Worm (Caenorhabditis elegans) whole organism, young adult: Measurements from ENCODE around the gene T19D12.6.

Source experiments
- C06A6.2 ChIP-seq: fragments of 200-800 bp; sonication (Bioruptor generic); conservative IDR thresholded peaks from 2 replicates; pipeline ENCODE4 v1.3.6; 2022; ENCODE audit warnings: missing genetic modification characterization, missing compliant biosample characterization
- D2030.7 ChIP-seq: fragments of 200-800 bp; sonication (Bioruptor generic); IDR thresholded peaks from 2 replicates; pipeline ENCODE4 v1.3.6; 2022; ENCODE audit warnings: missing genetic modification reagents, missing genetic modification characterization, missing compliant biosample characterization
- F23B12.7 ChIP-seq: sonication (generic microtip); optimal IDR thresholded peaks from 2 replicates; lab custom pipeline; 2017; ENCODE audit warnings: missing genetic modification characterization, mild to moderate bottlenecking, missing compliant biosample characterization, antibody characterized with exemption, moderate library complexity; ENCODE audit not compliant: insufficient read depth
- F33H1.4 ChIP-seq: fragments of 200-800 bp; sonication (Bioruptor generic); IDR thresholded peaks from 2 replicates; pipeline ENCODE4 v1.3.6; 2022; ENCODE audit warnings: missing genetic modification reagents, missing genetic modification characterization, missing compliant biosample characterization
- F57C9.4 ChIP-seq: sonication (generic microtip); optimal IDR thresholded peaks from 2 replicates; lab custom pipeline; 2017; ENCODE audit warnings: mild to moderate bottlenecking, missing genetic modification characterization, missing compliant biosample characterization
- K11D2.4 ChIP-seq: fragments of 200-800 bp; sonication (Bioruptor generic); IDR thresholded peaks from 2 replicates; pipeline ENCODE4 v1.3.6; 2022; ENCODE audit warnings: missing genetic modification reagents, missing genetic modification characterization, missing compliant biosample characterization
- K12H6.12 ChIP-seq: fragments of 200-800 bp; sonication (Bioruptor generic); optimal IDR thresholded peaks from 2 replicates; lab custom pipeline; 2018; ENCODE audit warnings: mild to moderate bottlenecking, missing genetic modification characterization, missing compliant biosample characterization
- T07F8.4 ChIP-seq: sonication (generic microtip); optimal IDR thresholded peaks from 2 replicates; lab custom pipeline; 2016; ENCODE audit warnings: mild to moderate bottlenecking, missing genetic modification characterization, moderate library complexity, missing compliant biosample characterization
- T26A5.8 ChIP-seq: sonication (generic microtip); optimal IDR thresholded peaks from 2 replicates; lab custom pipeline; 2016; ENCODE audit warnings: missing genetic modification characterization, missing compliant biosample characterization
- Y79H2A.3 ChIP-seq: fragments of 200-800 bp; sonication (Bioruptor generic); conservative IDR thresholded peaks from 2 replicates; pipeline ENCODE4 v1.3.6; 2022; ENCODE audit warnings: missing genetic modification reagents, missing genetic modification characterization, missing compliant biosample characterization
- Y95B8A.8 ChIP-seq: fragments of 200-800 bp; sonication (Bioruptor generic); IDR thresholded peaks from 2 replicates; pipeline ENCODE4 v1.3.6; 2022; ENCODE audit warnings: missing genetic modification reagents, missing genetic modification characterization, missing compliant biosample characterization
- ama-1 ChIP-seq, 3 experiments: fragments of 150-350 bp in 1 of 3; sonication (generic microtip) in 2 of 3; optimal IDR thresholded peaks; 2 replicates each; lab custom pipeline; 2014 to 2018; ENCODE audit warnings: missing biosample characterization in 2 of 3, missing genetic modification characterization in 2 of 3, missing genetic modification reagents in 2 of 3
- athp-1 ChIP-seq: sonication (generic microtip); optimal IDR thresholded peaks from 2 replicates; lab custom pipeline; 2017; ENCODE audit warnings: mild to moderate bottlenecking, missing genetic modification characterization, missing compliant biosample characterization
- attf-3 ChIP-seq: fragments of 200-800 bp; sonication (Bioruptor generic); conservative IDR thresholded peaks from 2 replicates; pipeline ENCODE4 v1.3.6; 2022; ENCODE audit warnings: missing genetic modification reagents, missing genetic modification characterization, missing compliant biosample characterization
- attf-5 ChIP-seq: fragments of 200-800 bp; sonication (Bioruptor generic); optimal IDR thresholded peaks from 2 replicates; lab custom pipeline; 2018; ENCODE audit warnings: mild to moderate bottlenecking, missing genetic modification characterization, missing compliant biosample characterization
- bed-1 ChIP-seq: fragments of 200-800 bp; sonication (Bioruptor generic); IDR thresholded peaks from 2 replicates; pipeline ENCODE4 v1.3.6; 2022; ENCODE audit warnings: missing genetic modification reagents, missing genetic modification characterization, missing compliant biosample characterization
- ceh-100 ChIP-seq: fragments of 200-800 bp; sonication (Bioruptor generic); IDR thresholded peaks from 2 replicates; pipeline ENCODE4 v1.3.6; 2022; ENCODE audit warnings: missing genetic modification reagents, missing genetic modification characterization, missing compliant biosample characterization
- ceh-27 ChIP-seq: fragments of 200-800 bp; sonication (Bioruptor generic); optimal IDR thresholded peaks from 2 replicates; lab custom pipeline; 2018; ENCODE audit warnings: mild to moderate bottlenecking, missing genetic modification characterization, moderate library complexity, missing compliant biosample characterization
- ceh-79 ChIP-seq: sonication (generic microtip); optimal IDR thresholded peaks from 2 replicates; lab custom pipeline; 2017; ENCODE audit warnings: mild to moderate bottlenecking, missing genetic modification characterization, missing compliant biosample characterization
- dpff-1 ChIP-seq: sonication (generic microtip); optimal IDR thresholded peaks from 2 replicates; lab custom pipeline; 2017; ENCODE audit warnings: mild to moderate bottlenecking, missing genetic modification characterization, missing compliant biosample characterization
- efl-1 ChIP-seq: fragments of 150-350 bp; optimal IDR thresholded peaks from 2 replicates; lab custom pipeline; 2014; ENCODE audit warnings: missing biosample characterization, missing genetic modification reagents, missing genetic modification characterization
- egrh-3 ChIP-seq: fragments of 200-800 bp; sonication (Bioruptor generic); IDR thresholded peaks from 2 replicates; pipeline ENCODE4 v1.3.6; 2022; ENCODE audit warnings: missing genetic modification reagents, missing genetic modification characterization, missing compliant biosample characterization
- him-1 ChIP-seq: sonication (generic microtip); optimal IDR thresholded peaks from 2 replicates; lab custom pipeline; 2016; ENCODE audit warnings: missing genotype, missing genetic modification reagents, missing genetic modification characterization, missing compliant biosample characterization
- hlh-26 ChIP-seq: fragments of 200-800 bp; sonication (Bioruptor generic); conservative IDR thresholded peaks from 2 replicates; pipeline ENCODE4 v1.3.6; 2022; ENCODE audit warnings: missing genetic modification reagents, missing genetic modification characterization, missing compliant biosample characterization
- hmg-20 ChIP-seq: fragments of 200-800 bp; sonication (Bioruptor generic); IDR thresholded peaks from 2 replicates; pipeline ENCODE4 v1.3.6; 2022; ENCODE audit warnings: missing genetic modification reagents, missing genetic modification characterization, missing compliant biosample characterization
- lag-1 ChIP-seq: fragments of 200-800 bp; sonication (Bioruptor generic); IDR thresholded peaks from 2 replicates; pipeline ENCODE4 v1.3.6; 2022; ENCODE audit warnings: missing genetic modification reagents, missing genetic modification characterization, missing compliant biosample characterization
- lin-26 ChIP-seq: fragments of 200-800 bp; sonication (Bioruptor generic); IDR thresholded peaks from 2 replicates; pipeline ENCODE4 v1.3.6; 2022; ENCODE audit warnings: missing genetic modification reagents, missing genetic modification characterization, missing compliant biosample characterization
- lir-1 ChIP-seq: fragments of 200-800 bp; sonication (Bioruptor generic); conservative IDR thresholded peaks from 2 replicates; pipeline ENCODE4 v1.3.6; 2022; ENCODE audit warnings: missing genetic modification reagents, missing genetic modification characterization, missing compliant biosample characterization
- lsl-1 ChIP-seq: fragments of 200-800 bp; sonication (Bioruptor generic); optimal IDR thresholded peaks from 2 replicates; lab custom pipeline; 2018; ENCODE audit warnings: mild to moderate bottlenecking, missing genetic modification characterization, moderate library complexity, missing compliant biosample characterization
- lsy-27 ChIP-seq: sonication (generic microtip); optimal IDR thresholded peaks from 2 replicates; lab custom pipeline; 2017; ENCODE audit warnings: missing genetic modification characterization, mild to moderate bottlenecking, missing compliant biosample characterization, antibody characterized with exemption, missing genotype, borderline replicate concordance; ENCODE audit not compliant: insufficient read depth
- madf-6 ChIP-seq: fragments of 200-800 bp; sonication (Bioruptor generic); IDR thresholded peaks from 2 replicates; pipeline ENCODE4 v1.3.6; 2022; ENCODE audit warnings: missing genetic modification reagents, missing genetic modification characterization, missing compliant biosample characterization
- madf-8 ChIP-seq: fragments of 200-800 bp; sonication (Bioruptor generic); conservative IDR thresholded peaks from 2 replicates; pipeline ENCODE4 v1.3.6; 2022; ENCODE audit warnings: missing genetic modification reagents, missing genetic modification characterization, missing compliant biosample characterization
- mcd-1 ChIP-seq: fragments of 200-800 bp; sonication (Bioruptor generic); IDR thresholded peaks from 2 replicates; pipeline ENCODE4 v1.3.6; 2022; ENCODE audit warnings: missing genetic modification reagents, missing genetic modification characterization, missing compliant biosample characterization
- mxl-1 ChIP-seq: sonication (generic microtip); optimal IDR thresholded peaks from 2 replicates; lab custom pipeline; 2016; ENCODE audit warnings: missing genetic modification characterization, missing compliant biosample characterization
- nfya-2 ChIP-seq: fragments of 200-800 bp; sonication (Bioruptor generic); IDR thresholded peaks from 2 replicates; pipeline ENCODE4 v1.3.6; 2022; ENCODE audit warnings: missing genetic modification reagents, missing genetic modification characterization, missing compliant biosample characterization
- nhr-120 ChIP-seq: fragments of 200-800 bp; sonication (Bioruptor generic); IDR thresholded peaks from 2 replicates; pipeline ENCODE4 v1.3.6; 2022; ENCODE audit warnings: missing genetic modification characterization, missing compliant biosample characterization
- nhr-179 ChIP-seq: sonication (generic microtip); optimal IDR thresholded peaks from 2 replicates; lab custom pipeline; 2016; ENCODE audit warnings: mild to moderate bottlenecking, missing genetic modification characterization, missing compliant biosample characterization
- pbrm-1 ChIP-seq: fragments of 200-800 bp; sonication (Bioruptor generic); IDR thresholded peaks from 2 replicates; pipeline ENCODE4 v1.3.6; 2022; ENCODE audit warnings: missing genetic modification reagents, missing genetic modification characterization, missing compliant biosample characterization
- rcor-1 ChIP-seq: fragments of 200-800 bp; sonication (Bioruptor generic); IDR thresholded peaks from 2 replicates; pipeline ENCODE4 v1.3.6; 2022; ENCODE audit warnings: missing genetic modification reagents, missing genetic modification characterization, missing compliant biosample characterization
- sea-2 ChIP-seq: fragments of 200-800 bp; sonication (Bioruptor generic); IDR thresholded peaks from 2 replicates; pipeline ENCODE4 v1.3.6; 2022; ENCODE audit warnings: missing genetic modification characterization, missing compliant biosample characterization
- snpc-1.1 ChIP-seq: sonication (generic microtip); optimal IDR thresholded peaks from 2 replicates; lab custom pipeline; 2017; ENCODE audit warnings: missing genetic modification characterization, mild to moderate bottlenecking, missing compliant biosample characterization, antibody characterized with exemption, moderate library complexity, missing genotype, missing genetic modification reagents; ENCODE audit not compliant: insufficient read depth
- snpc-4 ChIP-seq, 5 experiments: fragments of 150-350 bp in 1 of 5; sonication (generic microtip) in 4 of 5; optimal IDR thresholded peaks; 2 replicates each; lab custom pipeline; 2014 to 2018; ENCODE audit warnings: missing genetic modification characterization in 5 of 5, missing biosample characterization in 3 of 5, antibody characterized with exemption in 2 of 5, mild to moderate bottlenecking in 2 of 5, missing compliant biosample characterization in 2 of 5, missing genotype in 2 of 5, moderate library complexity in 2 of 5, missing genetic modification reagents in 1 of 5
- sptf-2 ChIP-seq: fragments of 200-800 bp; sonication (Bioruptor generic); optimal IDR thresholded peaks from 2 replicates; lab custom pipeline; 2018; ENCODE audit warnings: mild to moderate bottlenecking, missing genetic modification characterization, missing compliant biosample characterization
- tbx-9 ChIP-seq: sonication (generic microtip); optimal IDR thresholded peaks from 2 replicates; lab custom pipeline; 2016; ENCODE audit warnings: borderline replicate concordance, missing genetic modification characterization, inconsistent platforms, missing compliant biosample characterization
- tlf-1 ChIP-seq: fragments of 200-800 bp; sonication (Bioruptor generic); optimal IDR thresholded peaks from 2 replicates; lab custom pipeline; 2018; ENCODE audit warnings: mild to moderate bottlenecking, missing genetic modification characterization, missing compliant biosample characterization
- ztf-18 ChIP-seq: sonication (generic microtip); optimal IDR thresholded peaks from 2 replicates; lab custom pipeline; 2016; ENCODE audit warnings: missing genotype, mild to moderate bottlenecking, missing genetic modification characterization, missing compliant biosample characterization
- ztf-26 ChIP-seq: sonication (generic microtip); optimal IDR thresholded peaks from 2 replicates; lab custom pipeline; 2017; ENCODE audit warnings: missing genetic modification characterization, missing compliant biosample characterization

T19D12.6 gene

ce11 chrII:6598050-6598449, 44.9 kb downstream of the T19D12.6 start, which contains the start of gene dnj-8:
Gene dnj-8, minus strand, starts transcription at chrII:6598080.
- TF ChIP-seq bed-1 (GFP tag; lab: Robert Waterston, UW) (no peak), lin-26 (GFP tag; lab: Robert Waterston, UW) (no peak), mxl-1 (tag; lab: Kevin White, UChicago) (no peak), athp-1 (tag; lab: Kevin White, UChicago) (no peak), Y79H2A.3 (GFP tag; lab: Robert Waterston, UW) (no peak), T26A5.8 (no peak), ceh-79 (tag; lab: Kevin White, UChicago) (no peak), T07F8.4 (tag; lab: Kevin White, UChicago) (no peak), dpff-1 (no peak), attf-5 (GFP tag; lab: Kevin White, UChicago) (no peak), rcor-1 (no peak)

- TF ChIP-seq ceh-100 (GFP tag; lab: Robert Waterston, UW), result no peak
- TF ChIP-seq egrh-3, result no peak
- TF ChIP-seq C06A6.2, result no peak
- TF ChIP-seq snpc-1.1 (tag; lab: Kevin White, UChicago), result no peak
- TF ChIP-seq hlh-26 (GFP tag; lab: Robert Waterston, UW), result no peak
- no peak for TF ChIP-seq hmg-20 (GFP tag; lab: Robert Waterston, UW)
- no peak for TF ChIP-seq tbx-9 (tag; lab: Kevin White, UChicago)
- no peak for TF ChIP-seq pbrm-1 (GFP tag; lab: Robert Waterston, UW)
- no peak for TF ChIP-seq ama-1 (optimal IDR thresholded peaks at IDR 0.05; lab: Kevin White, UChicago)
- TF ChIP-seq ama-1 (GFP tag; optimal IDR thresholded peaks at IDR 0.05; lab: Kevin White, UChicago), result no peak
- TF ChIP-seq lsy-27 (tag; lab: Kevin White, UChicago), result no peak
- peak; percentile 62 for TF ChIP-seq madf-8 (GFP tag; lab: Robert Waterston, UW)
- TF ChIP-seq K12H6.12, result no peak
- no peak for TF ChIP-seq lag-1 (GFP tag; lab: Robert Waterston, UW)
- no peak for TF ChIP-seq bed-1 (GFP tag; lab: Robert Waterston, UW)
- TF ChIP-seq lir-1 (GFP tag; lab: Robert Waterston, UW), result no peak
- 0 out of 2 replicates have a peak, but pooled peaks have one; percentile 29 for TF ChIP-seq D2030.7 (GFP tag; lab: Robert Waterston, UW)
- no peak for TF ChIP-seq ceh-27 (GFP tag; lab: Kevin White, UChicago)
- TF ChIP-seq tlf-1 (GFP tag; lab: Kevin White, UChicago), result no peak
- peak; percentile 81 for TF ChIP-seq madf-6 (GFP tag; lab: Robert Waterston, UW)
- peak; percentile 15 for TF ChIP-seq efl-1 (GFP tag; lab: Kevin White, UChicago)
- no peak for TF ChIP-seq attf-3 (GFP tag; lab: Robert Waterston, UW)
- no peak for TF ChIP-seq nfya-2 (GFP tag; lab: Robert Waterston, UW)
- TF ChIP-seq ztf-26 (tag; lab: Kevin White, UChicago), result no peak
- TF ChIP-seq lsl-1 (GFP tag; lab: Kevin White, UChicago), result peak; percentile 83
- no peak for TF ChIP-seq Y95B8A.8 (GFP tag; lab: Robert Waterston, UW)
- TF ChIP-seq snpc-4 (GFP tag; optimal IDR thresholded peaks at IDR 0.05; lab: Kevin White, UChicago), result no peak
- no peak for TF ChIP-seq snpc-4 (tag; optimal IDR thresholded peaks at IDR 0.05; lab: Kevin White, UChicago)
- no peak for TF ChIP-seq F57C9.4 (tag; lab: Kevin White, UChicago)
- TF ChIP-seq ztf-18 (tag; lab: Kevin White, UChicago), result no peak
- TF ChIP-seq sptf-2 (GFP tag; lab: Kevin White, UChicago), result no peak
- TF ChIP-seq K11D2.4 (GFP tag; lab: Robert Waterston, UW), result no peak
- TF ChIP-seq F33H1.4 (GFP tag; lab: Robert Waterston, UW), result peak; percentile 83
- TF ChIP-seq sea-2 (GFP tag; lab: Robert Waterston, UW), result no peak
- no peak for TF ChIP-seq mcd-1 (GFP tag; lab: Robert Waterston, UW)
- TF ChIP-seq nhr-179, result no peak
- no peak for TF ChIP-seq F23B12.7 (tag; lab: Kevin White, UChicago)
- no peak for TF ChIP-seq nhr-120 (GFP tag; lab: Robert Waterston, UW)
- no peak for TF ChIP-seq ceh-79 (tag; lab: Kevin White, UChicago)
- no peak for TF ChIP-seq him-1 (tag; lab: Kevin White, UChicago)
These were observed 45.4 kb downstream of the T19D12.6 start for ce11 chrII:6597507-6597906.
